Worm (Caenorhabditis elegans): ENCODE data around the gene cki-1.
A peak's percentile ranks its signal among the peaks of the same experiment; 100 is the strongest.

cki-1 gene

ce11 chrII:7808950-7809349, 2.1 kb upstream of the cki-1 start (continued):
- no peak for TF ChIP-seq unc-130 (GFP tag; optimal IDR thresholded peaks at IDR 0.05)
- TF ChIP-seq gei-17 (GFP tag; optimal IDR thresholded peaks at IDR 0.05) = no peak
- no peak for TF ChIP-seq F23B12.7 (tag; optimal IDR thresholded peaks at IDR 0.05; ENCODE audit: insufficient read depth)
- TF ChIP-seq nhr-80 (tag; optimal IDR thresholded peaks at IDR 0.05) = peak; percentile 99
- no peak for TF ChIP-seq rec-8 (tag; optimal IDR thresholded peaks at IDR 0.05)
- TF ChIP-seq dpff-1 (tag; optimal IDR thresholded peaks at IDR 0.05) = no peak
- no peak for TF ChIP-seq rcor-1 (GFP tag; IDR thresholded peaks at IDR 0.05)
- TF ChIP-seq B0261.1 (tag; optimal IDR thresholded peaks at IDR 0.05) = no peak
- TF ChIP-seq nfyb-1 (GFP tag; IDR thresholded peaks at IDR 0.05) = no peak
- no peak for TF ChIP-seq ekl-4 (GFP tag; IDR thresholded peaks at IDR 0.05)
- TF ChIP-seq ztf-28 (GFP tag; IDR thresholded peaks at IDR 0.05) = no peak
- no peak for TF ChIP-seq Y53G8AR.9 (GFP tag; conservative IDR thresholded peaks at IDR 0.05)
- TF ChIP-seq let-607 (tag; optimal IDR thresholded peaks at IDR 0.05) = peak; percentile 59 to 61
- no peak for TF ChIP-seq K11D2.4 (GFP tag; IDR thresholded peaks at IDR 0.05)

DNA sequence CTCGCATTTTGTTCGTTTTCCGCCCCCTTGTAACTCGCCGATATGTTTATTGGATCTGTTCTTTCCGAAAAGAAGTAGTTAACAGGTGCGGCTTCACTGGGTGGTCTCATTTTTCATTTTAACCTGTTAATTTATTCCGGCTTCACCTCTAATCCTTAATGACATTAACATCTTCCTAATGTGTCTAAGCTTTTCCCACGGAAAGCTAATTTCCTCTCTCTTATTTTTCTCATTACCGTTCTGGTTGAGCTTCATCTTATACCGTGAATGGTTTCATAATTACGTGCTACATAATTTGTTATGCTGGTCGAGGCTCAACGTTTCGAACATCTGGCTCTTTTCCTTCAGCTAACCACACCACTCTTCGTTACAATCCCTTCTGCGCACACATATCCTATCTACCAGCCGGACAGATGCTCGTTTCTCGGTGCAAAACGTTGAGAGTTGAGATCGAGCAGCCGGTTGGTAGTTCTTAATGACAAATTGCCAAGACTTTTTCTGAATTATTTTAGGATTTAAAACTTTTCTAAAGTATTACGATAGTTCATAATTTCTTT, 1.6 kb upstream of the cki-1 start:
- TF ChIP-seq ztf-22 (GFP tag; optimal IDR thresholded peaks at IDR 0.05) (no peak), hlh-12 (tag; optimal IDR thresholded peaks at IDR 0.05) (no peak), nhr-120 (GFP tag; IDR thresholded peaks at IDR 0.05) (no peak), lag-1 (GFP tag; IDR thresholded peaks at IDR 0.05) (no peak), T26A5.8 (tag; optimal IDR thresholded peaks at IDR 0.05) (no peak), mcd-1 (GFP tag; IDR thresholded peaks at IDR 0.05) (no peak), mxl-1 (tag; optimal IDR thresholded peaks at IDR 0.05) (no peak), hlh-26 (GFP tag; conservative IDR thresholded peaks at IDR 0.05) (no peak), F33H1.4 (GFP tag; IDR thresholded peaks at IDR 0.05) (no peak), let-526 (GFP tag; IDR thresholded peaks at IDR 0.05) (no peak), egl-18 (GFP tag; IDR thresholded peaks at IDR 0.05) (no peak), Y95B8A.8 (GFP tag; IDR thresholded peaks at IDR 0.05) (no peak), egrh-3 (GFP tag; IDR thresholded peaks at IDR 0.05) (no peak), bed-1 (GFP tag; IDR thresholded peaks at IDR 0.05) (no peak), cebp-1 (GFP tag; IDR thresholded peaks at IDR 0.05) (no peak), cebp-1 (tag; optimal IDR thresholded peaks at IDR 0.05) (no peak)

- TF ChIP-seq hlh-12 (tag; optimal IDR thresholded peaks at IDR 0.05) = no peak
- TF ChIP-seq F39B2.1 (GFP tag; IDR thresholded peaks at IDR 0.05) = no peak
- no peak for TF ChIP-seq ztf-3 (GFP tag; optimal IDR thresholded peaks at IDR 0.05)
- no peak for TF ChIP-seq chd-7 (tag; optimal IDR thresholded peaks at IDR 0.05)
- no peak for TF ChIP-seq bed-1 (GFP tag; IDR thresholded peaks at IDR 0.05)
- TF ChIP-seq ekl-4 (GFP tag; IDR thresholded peaks at IDR 0.05) = no peak
- TF ChIP-seq lsy-27 (tag; optimal IDR thresholded peaks at IDR 0.05; ENCODE audit: borderline replicate concordance, insufficient read depth) = no peak
- no peak for TF ChIP-seq snpc-1.1 (tag; optimal IDR thresholded peaks at IDR 0.05; ENCODE audit: insufficient read depth)
- no peak for TF ChIP-seq somi-1 (GFP tag; optimal IDR thresholded peaks at IDR 0.05)
- no peak for TF ChIP-seq him-1 (tag; optimal IDR thresholded peaks at IDR 0.05)
- no peak for TF ChIP-seq T07F8.4 (tag; optimal IDR thresholded peaks at IDR 0.05)
- no peak for TF ChIP-seq dpff-1 (tag; optimal IDR thresholded peaks at IDR 0.05)
- no peak for TF ChIP-seq egl-18 (GFP tag; IDR thresholded peaks at IDR 0.05)
These were observed 725 bp upstream of the cki-1 start for ce11 chrII:7810162-7810868.

Measured in whole organism, young adult.